Worm (Caenorhabditis elegans) whole organism, L1 larva: ENCODE results near the gene F37C12.10.

Source experiments
- C04F5.9 ChIP-seq: sonication (generic microtip); optimal IDR thresholded peaks from 2 replicates; lab custom pipeline; 2016; ENCODE audit warnings: missing genetic modification characterization, missing compliant biosample characterization
- C16A3.4 ChIP-seq: fragments of 150-350 bp; optimal IDR thresholded peaks from 2 replicates; lab custom pipeline; 2014; ENCODE audit warnings: missing biosample characterization, missing genetic modification characterization
- F16B12.6 ChIP-seq: fragments of 150-350 bp; optimal IDR thresholded peaks from 2 replicates; lab custom pipeline; 2014; ENCODE audit warnings: missing biosample characterization, missing genetic modification characterization
- Y116A8C.19 ChIP-seq: sonication (generic microtip); optimal IDR thresholded peaks from 2 replicates; lab custom pipeline; 2016; ENCODE audit warnings: missing compliant biosample characterization, missing genetic modification characterization, borderline replicate concordance
- aly-2 ChIP-seq: fragments of 150-350 bp; optimal IDR thresholded peaks from 2 replicates; lab custom pipeline; 2014; ENCODE audit warnings: missing biosample characterization, missing genetic modification characterization
- ama-1 ChIP-seq: fragments of 150-350 bp; optimal IDR thresholded peaks from 2 replicates; lab custom pipeline; 2014
- blmp-1 ChIP-seq: fragments of 150-350 bp; optimal IDR thresholded peaks from 2 replicates; lab custom pipeline; 2014; ENCODE audit warnings: missing biosample characterization, missing genetic modification characterization
- ceh-82 ChIP-seq, 3 experiments: fragments of 150-350 bp in 1 of 3; sonication (generic microtip) in 2 of 3; optimal IDR thresholded peaks; 2 replicates each; lab custom pipeline; 2014 to 2017; ENCODE audit warnings: missing biosample characterization in 3 of 3, missing genetic modification characterization in 3 of 3
- dpl-1 ChIP-seq, 3 experiments: fragments of 150-350 bp in 2 of 3; sonication (generic microtip) in 1 of 3; optimal IDR thresholded peaks; 2 replicates each; lab custom pipeline; 2014 to 2017; ENCODE audit warnings: missing biosample characterization in 3 of 3, missing genetic modification characterization in 3 of 3, missing genetic modification reagents in 3 of 3
- efl-1 ChIP-seq, 4 experiments: fragments of 150-350 bp; optimal IDR thresholded peaks in 3 of 4; peaks in 1 of 4; 1 replicate in 1 of 4; 2 replicates in 3 of 4; lab custom pipeline; 2014; ENCODE audit warnings: missing biosample characterization in 2 of 4, missing genetic modification characterization in 2 of 4, missing genetic modification reagents in 2 of 4
- efl-3 ChIP-seq: fragments of 200-800 bp; sonication (Bioruptor generic); optimal IDR thresholded peaks from 2 replicates; lab custom pipeline; 2018; ENCODE audit warnings: mild to moderate bottlenecking, missing genetic modification characterization, missing compliant biosample characterization
- egl-13 ChIP-seq: sonication (generic microtip); optimal IDR thresholded peaks from 2 replicates; lab custom pipeline; 2016; ENCODE audit warnings: missing genotype, missing genetic modification reagents, missing genetic modification characterization, missing compliant biosample characterization
- egl-27 ChIP-seq, 2 experiments: fragments of 150-350 bp in 1 of 2; sonication (generic microtip); optimal IDR thresholded peaks; 3 replicates each; lab custom pipeline; 2017 to 2018; ENCODE audit warnings: missing biosample characterization in 2 of 2, missing genetic modification characterization in 2 of 2, missing genetic modification reagents in 2 of 2
- elt-3 ChIP-seq, 6 experiments: fragments of 150-350 bp in 1 of 6; sonication (generic microtip); optimal IDR thresholded peaks; 2 replicates each; lab custom pipeline; 2017 to 2018; ENCODE audit warnings: missing biosample characterization in 6 of 6, missing genetic modification characterization in 6 of 6, inconsistent platforms in 1 of 6
- fkh-10 ChIP-seq: sonication (generic microtip); optimal IDR thresholded peaks from 2 replicates; lab custom pipeline; 2017; ENCODE audit warnings: missing biosample characterization, missing genetic modification reagents, missing genetic modification characterization
- fkh-8 ChIP-seq: sonication (generic microtip); optimal IDR thresholded peaks from 2 replicates; lab custom pipeline; 2016; ENCODE audit warnings: mild to moderate bottlenecking, missing genetic modification characterization, missing compliant biosample characterization
- fos-1 ChIP-seq: fragments of 150-350 bp; optimal IDR thresholded peaks from 2 replicates; lab custom pipeline; 2014; ENCODE audit warnings: missing biosample characterization, missing genetic modification characterization
- grh-1 ChIP-seq: fragments of 200-800 bp; sonication (Bioruptor generic); IDR thresholded peaks from 2 replicates; pipeline ENCODE4 v1.3.6; 2022; ENCODE audit warnings: missing genetic modification reagents, missing genetic modification characterization, missing compliant biosample characterization
- hlh-17 ChIP-seq: fragments of 200-800 bp; sonication (Bioruptor generic); optimal IDR thresholded peaks from 2 replicates; lab custom pipeline; 2018; ENCODE audit warnings: missing genetic modification characterization, mild to moderate bottlenecking, missing compliant biosample characterization, moderate library complexity, borderline replicate concordance
- hpl-2 ChIP-seq: fragments of 150-350 bp; optimal IDR thresholded peaks from 2 replicates; lab custom pipeline; 2014; ENCODE audit warnings: missing biosample characterization, missing genetic modification reagents, missing genetic modification characterization
- isw-1 ChIP-seq: fragments of 200-800 bp; sonication (Bioruptor generic); IDR thresholded peaks from 2 replicates; pipeline ENCODE4 v1.3.6; 2022; ENCODE audit warnings: missing genetic modification characterization, missing compliant biosample characterization
- lin-13 ChIP-seq: fragments of 150-350 bp; optimal IDR thresholded peaks from 2 replicates; lab custom pipeline; 2014; ENCODE audit warnings: missing biosample characterization, missing genetic modification reagents, missing genetic modification characterization
- lin-35 ChIP-seq, 2 experiments: fragments of 150-350 bp; optimal IDR thresholded peaks; 2 replicates each; lab custom pipeline; 2014; ENCODE audit warnings: missing biosample characterization in 2 of 2, missing genetic modification characterization in 2 of 2, missing genetic modification reagents in 2 of 2
- lsy-2 ChIP-seq, 2 experiments: fragments of 150-350 bp; optimal IDR thresholded peaks; 2 replicates each; lab custom pipeline; 2014; ENCODE audit warnings: missing biosample characterization in 2 of 2, missing genetic modification characterization in 2 of 2
- mab-9 ChIP-seq: fragments of 200-800 bp; sonication (Bioruptor generic); IDR thresholded peaks from 2 replicates; pipeline ENCODE4 v1.3.6; 2022; ENCODE audit warnings: missing genetic modification reagents, missing genetic modification characterization, missing compliant biosample characterization
- mdl-1 ChIP-seq, 2 experiments: fragments of 150-350 bp; optimal IDR thresholded peaks; 2 replicates each; lab custom pipeline; 2014 to 2017; ENCODE audit warnings: missing biosample characterization in 2 of 2, missing genetic modification characterization in 2 of 2, inconsistent platforms in 1 of 2
- mef-2 ChIP-seq: fragments of 150-350 bp; optimal IDR thresholded peaks from 2 replicates; lab custom pipeline; 2014; ENCODE audit warnings: missing biosample characterization, missing genetic modification characterization
- mep-1 ChIP-seq: fragments of 150-350 bp; optimal IDR thresholded peaks from 2 replicates; lab custom pipeline; 2014; ENCODE audit warnings: missing biosample characterization, missing genetic modification characterization
- nhr-11 ChIP-seq: fragments of 150-350 bp; optimal IDR thresholded peaks from 2 replicates; lab custom pipeline; 2014; ENCODE audit warnings: missing biosample characterization, missing genetic modification characterization
- nhr-19 ChIP-seq: fragments of 200-800 bp; sonication (Bioruptor generic); conservative IDR thresholded peaks from 2 replicates; pipeline ENCODE4 v1.3.6; 2022; ENCODE audit warnings: missing genetic modification characterization, missing compliant biosample characterization
- nhr-237 ChIP-seq: fragments of 150-350 bp; optimal IDR thresholded peaks from 2 replicates; lab custom pipeline; 2014; ENCODE audit warnings: missing biosample characterization, missing genetic modification characterization
- nhr-28 ChIP-seq: fragments of 150-350 bp; optimal IDR thresholded peaks from 2 replicates; lab custom pipeline; 2014; ENCODE audit warnings: missing biosample characterization, missing genetic modification characterization
- nhr-71 ChIP-seq: sonication (generic microtip); optimal IDR thresholded peaks from 2 replicates; lab custom pipeline; 2016; ENCODE audit warnings: mild to moderate bottlenecking, missing genetic modification characterization, moderate library complexity, missing compliant biosample characterization
- nhr-76 ChIP-seq: sonication (generic microtip); optimal IDR thresholded peaks from 2 replicates; lab custom pipeline; 2017; ENCODE audit warnings: missing biosample characterization, missing genetic modification characterization
- nhr-84 ChIP-seq: sonication (generic microtip); optimal IDR thresholded peaks from 2 replicates; lab custom pipeline; 2017; ENCODE audit warnings: missing biosample characterization, missing genetic modification characterization
- nhr-85 ChIP-seq: sonication (generic microtip); peaks from one replicate; lab custom pipeline; 2016; ENCODE audit warnings: missing genetic modification characterization, inconsistent platforms, missing compliant biosample characterization
- rnt-1 ChIP-seq: sonication (generic microtip); optimal IDR thresholded peaks from 2 replicates; lab custom pipeline; 2016; ENCODE audit warnings: mild to moderate bottlenecking, missing genetic modification characterization, moderate library complexity, missing compliant biosample characterization
- skn-1 ChIP-seq: fragments of 150-350 bp; optimal IDR thresholded peaks from 2 replicates; lab custom pipeline; 2014; ENCODE audit warnings: missing biosample characterization, missing genetic modification characterization
- snpc-4 ChIP-seq: fragments of 150-350 bp; optimal IDR thresholded peaks from 2 replicates; lab custom pipeline; 2014; ENCODE audit warnings: missing biosample characterization, missing genetic modification characterization
- sox-4 ChIP-seq: sonication (generic microtip); optimal IDR thresholded peaks from 2 replicates; lab custom pipeline; 2016; ENCODE audit warnings: missing genetic modification characterization, missing compliant biosample characterization
- swsn-7 ChIP-seq: sonication (generic microtip); optimal IDR thresholded peaks from 2 replicates; lab custom pipeline; 2016; ENCODE audit warnings: missing genetic modification characterization, missing compliant biosample characterization
- tlp-1 ChIP-seq: fragments of 150-350 bp; optimal IDR thresholded peaks from 2 replicates; lab custom pipeline; 2014; ENCODE audit warnings: missing biosample characterization, missing genetic modification characterization
- unc-130 ChIP-seq: fragments of 150-350 bp; optimal IDR thresholded peaks from 2 replicates; lab custom pipeline; 2017; ENCODE audit warnings: missing biosample characterization, missing genetic modification characterization, inconsistent platforms
- unc-86 ChIP-seq: sonication (generic microtip); optimal IDR thresholded peaks from 2 replicates; lab custom pipeline; 2016; ENCODE audit warnings: missing genetic modification characterization, missing compliant biosample characterization
- vab-15 ChIP-seq: sonication (generic microtip); optimal IDR thresholded peaks from 2 replicates; lab custom pipeline; 2017; ENCODE audit warnings: missing genotype, mild to moderate bottlenecking, missing genetic modification characterization, missing compliant biosample characterization
- xbp-1 ChIP-seq: sonication (generic microtip); optimal IDR thresholded peaks from 2 replicates; lab custom pipeline; 2016; ENCODE audit warnings: missing genetic modification characterization, missing compliant biosample characterization
- zip-4 ChIP-seq: fragments of 200-800 bp; sonication (Bioruptor generic); optimal IDR thresholded peaks from 2 replicates; lab custom pipeline; 2018; ENCODE audit warnings: mild to moderate bottlenecking, missing genetic modification characterization, moderate library complexity, missing compliant biosample characterization
- ztf-11 ChIP-seq, 2 experiments: sonication (generic microtip); optimal IDR thresholded peaks; 2 replicates each; lab custom pipeline; 2016 to 2017; ENCODE audit warnings: missing genetic modification characterization in 2 of 2, missing biosample characterization in 1 of 2, missing compliant biosample characterization in 1 of 2
- ztf-4 ChIP-seq: fragments of 150-350 bp; optimal IDR thresholded peaks from 2 replicates; lab custom pipeline; 2014; ENCODE audit warnings: missing biosample characterization, missing genetic modification characterization

F37C12.10 gene

ce11 chrIII:7234148-7234547 lies 46.0 kb upstream of the F37C12.10 start, which contains the start of gene ndus-8 (continued):
- no peak for TF ChIP-seq Y116A8C.19 (tag; lab: Kevin White, UChicago)
- no peak for TF ChIP-seq nhr-28 (tag; lab: Kevin White, UChicago)
- TF ChIP-seq rnt-1 (tag; lab: Kevin White, UChicago) = peak; percentile 77
- TF ChIP-seq nhr-71 (tag; lab: Kevin White, UChicago) = peak; percentile 82
- TF ChIP-seq ceh-82 (tag; optimal IDR thresholded peaks at IDR 0.05; lab: Kevin White, UChicago) = peak in 2 of 3 experiments; percentile 47 to 77
- no peak for TF ChIP-seq mab-9 (GFP tag; lab: Robert Waterston, UW)
- peak; percentile 57 for TF ChIP-seq hpl-2 (GFP tag; lab: Kevin White, UChicago)
- TF ChIP-seq lin-35 (GFP tag; optimal IDR thresholded peaks at IDR 0.05; lab: Kevin White, UChicago) = peak; percentile 77 to 80
- peak; percentile 79 for TF ChIP-seq C16A3.4 (tag; lab: Kevin White, UChicago)
- TF ChIP-seq efl-1 (optimal IDR thresholded peaks at IDR 0.05; lab: Kevin White, UChicago) = peak; percentile 65 to 81
- peak; percentile 73 to 96 for TF ChIP-seq efl-1 (GFP tag; optimal IDR thresholded peaks at IDR 0.05 in 1 of 2; lab: Kevin White, UChicago)
- no peak for TF ChIP-seq ama-1
- no peak for TF ChIP-seq grh-1 (GFP tag; lab: Robert Waterston, UW)
- peak; percentile 95 for TF ChIP-seq mep-1 (tag; lab: Kevin White, UChicago)
- TF ChIP-seq unc-130 (tag; lab: Kevin White, UChicago) = peak; percentile 90
- peak; percentile 56 for TF ChIP-seq unc-86 (tag; lab: Kevin White, UChicago)
- TF ChIP-seq mef-2 (tag; lab: Kevin White, UChicago) = no peak
- TF ChIP-seq sox-4 (tag; lab: Kevin White, UChicago) = no peak
- TF ChIP-seq snpc-4 (tag; lab: Kevin White, UChicago) = peak; percentile 52
- no peak for TF ChIP-seq hlh-17 (GFP tag; lab: Kevin White, UChicago)
- peak; percentile 87 to 90 for TF ChIP-seq lsy-2 (tag; optimal IDR thresholded peaks at IDR 0.05; lab: Kevin White, UChicago)
- TF ChIP-seq dpl-1 (GFP tag; optimal IDR thresholded peaks at IDR 0.05; lab: Kevin White, UChicago) = peak; percentile 60 to 79 (median 79)
- peak; percentile 18 for TF ChIP-seq egl-13
- no peak for TF ChIP-seq efl-3 (GFP tag; lab: Kevin White, UChicago)
- TF ChIP-seq fkh-10 = no peak
- TF ChIP-seq ztf-11 (tag; optimal IDR thresholded peaks at IDR 0.05; lab: Kevin White, UChicago) = peak in 1 of 2 experiments; percentile 39
- peak; percentile 78 for TF ChIP-seq swsn-7 (tag; lab: Kevin White, UChicago)
- TF ChIP-seq vab-15 = no peak
- peak; percentile 67 for TF ChIP-seq blmp-1
- no peak for TF ChIP-seq fos-1 (tag; lab: Kevin White, UChicago)
- TF ChIP-seq nhr-237 (tag; lab: Kevin White, UChicago) = no peak
- no peak for TF ChIP-seq nhr-84 (tag; lab: Kevin White, UChicago)
- peak in 1 of 6 experiments; percentile 53 for TF ChIP-seq elt-3 (tag; optimal IDR thresholded peaks at IDR 0.05; lab: Kevin White, UChicago)
- peak; percentile 68 for TF ChIP-seq nhr-85 (tag; lab: Kevin White, UChicago)
- TF ChIP-seq xbp-1 = peak; percentile 74
- TF ChIP-seq fkh-8 (tag; lab: Kevin White, UChicago) = peak; percentile 18
- no peak for TF ChIP-seq tlp-1 (tag; lab: Kevin White, UChicago)
- TF ChIP-seq ztf-4 (tag; lab: Kevin White, UChicago) = no peak
- TF ChIP-seq nhr-11 = no peak
- TF ChIP-seq lin-13 (GFP tag; lab: Kevin White, UChicago) = peak; percentile 41
- TF ChIP-seq egl-27 (tag; optimal IDR thresholded peaks at IDR 0.05; lab: Kevin White, UChicago) = no peak
- no peak for TF ChIP-seq nhr-76

ce11 chrIII:7232782-7233181 lies 44.6 kb upstream of the F37C12.10 start, which contains the start of gene adr-2:
TSS of gene adr-2 (minus strand) at chrIII:7232882.
- TF ChIP-seq isw-1 (GFP tag; lab: Robert Waterston, UW) (no peak), mdl-1 (tag; optimal IDR thresholded peaks at IDR 0.05; lab: Kevin White, UChicago) (no peak), hlh-17 (GFP tag; lab: Kevin White, UChicago) (no peak), C04F5.9 (tag; lab: Kevin White, UChicago) (no peak), aly-2 (tag; lab: Kevin White, UChicago) (no peak), nhr-19 (GFP tag; lab: Robert Waterston, UW) (no peak), F16B12.6 (tag; lab: Kevin White, UChicago) (no peak), dpl-1 (GFP tag; optimal IDR thresholded peaks at IDR 0.05; lab: Kevin White, UChicago) (no peak), skn-1 (no peak), zip-4 (GFP tag; lab: Kevin White, UChicago) (no peak)
